Worm (Caenorhabditis elegans) whole organism, L4/young adult: ENCODE data around the gene dpf-7.

ENCODE experiments used
- dao-5 ChIP-seq: sonication (generic microtip); optimal IDR thresholded peaks from 2 replicates; lab custom pipeline; 2016; ENCODE audit warnings: missing genotype, missing genetic modification characterization, moderate library complexity, missing compliant biosample characterization
- him-1 ChIP-seq: sonication (generic microtip); optimal IDR thresholded peaks from 2 replicates; lab custom pipeline; 2016; ENCODE audit warnings: missing genotype, missing genetic modification reagents, missing genetic modification characterization, missing compliant biosample characterization

DNA sequence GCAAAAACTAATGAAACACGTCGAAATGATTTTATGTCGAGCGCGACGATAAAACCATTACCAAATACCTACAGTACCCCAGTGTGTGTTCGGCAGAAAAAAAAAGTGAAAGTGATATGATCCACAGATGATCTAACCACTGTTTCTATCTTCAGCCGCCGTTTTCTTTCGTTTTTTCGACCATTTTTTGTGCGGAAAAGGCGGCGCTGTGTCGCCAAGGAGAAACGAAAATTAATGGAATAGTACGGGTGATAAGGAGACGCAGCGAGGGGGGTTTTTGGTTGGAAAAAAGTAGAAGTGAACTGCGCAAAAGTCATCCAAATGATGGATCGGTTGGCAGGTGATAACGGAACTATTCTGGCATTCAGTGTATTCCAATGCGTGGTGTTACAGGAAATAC is 7.3 kb downstream of the dpf-7 start:
- no peak for TF ChIP-seq dao-5 (tag; lab: Kevin White, UChicago)
- TF ChIP-seq him-1, result no peak
